Fruit fly (Drosophila melanogaster) whole organism, adult: ENCODE measurements around the gene spri.
A peak's percentile ranks its signal among the peaks of the same experiment; 100 is the strongest.

Experiments
- CG14711 ChIP-seq: fragments of 200-800 bp; sonication (Bioruptor generic); optimal IDR thresholded peaks from 2 replicates; lab custom pipeline; 2018; ENCODE audit warnings: missing biosample characterization, mild to moderate bottlenecking, missing genetic modification characterization, moderate library complexity
- CG33017 ChIP-seq: fragments of 200-800 bp; sonication (Bioruptor generic); optimal IDR thresholded peaks from 2 replicates; lab custom pipeline; 2018; ENCODE audit warnings: missing biosample characterization, mild to moderate bottlenecking, missing genetic modification characterization, moderate library complexity
- CG5204 ChIP-seq: fragments of 200-800 bp; sonication (Bioruptor generic); optimal IDR thresholded peaks from 2 replicates; lab custom pipeline; 2016; ENCODE audit warnings: missing biosample characterization, missing genetic modification characterization
- bab1 ChIP-seq: fragments of 200-800 bp; sonication (Bioruptor generic); optimal IDR thresholded peaks from 3 replicates; lab custom pipeline; 2019; ENCODE audit warnings: missing biosample characterization, mild to moderate bottlenecking, missing genetic modification characterization, moderate library complexity
- cic ChIP-seq: fragments of 200-800 bp; sonication (Bioruptor generic); optimal IDR thresholded peaks from 2 replicates; lab custom pipeline; 2017; ENCODE audit warnings: missing biosample characterization, mild to moderate bottlenecking, missing genetic modification characterization, moderate library complexity
- cnc ChIP-seq, 2 experiments: fragments of >200 bp; optimal IDR thresholded peaks; 2 replicates each; lab custom pipeline; 2017
- ovo ChIP-seq: fragments of 200-800 bp; sonication (Bioruptor generic); optimal IDR thresholded peaks from 2 replicates; lab custom pipeline; 2016; ENCODE audit warnings: missing biosample characterization, missing genetic modification characterization
- pad ChIP-seq: fragments of 200-800 bp; sonication (Bioruptor generic); optimal IDR thresholded peaks from 3 replicates; lab custom pipeline; 2017; ENCODE audit warnings: missing biosample characterization, missing genetic modification characterization, mild to moderate bottlenecking, moderate library complexity, missing genetic modification reagents

DNA sequence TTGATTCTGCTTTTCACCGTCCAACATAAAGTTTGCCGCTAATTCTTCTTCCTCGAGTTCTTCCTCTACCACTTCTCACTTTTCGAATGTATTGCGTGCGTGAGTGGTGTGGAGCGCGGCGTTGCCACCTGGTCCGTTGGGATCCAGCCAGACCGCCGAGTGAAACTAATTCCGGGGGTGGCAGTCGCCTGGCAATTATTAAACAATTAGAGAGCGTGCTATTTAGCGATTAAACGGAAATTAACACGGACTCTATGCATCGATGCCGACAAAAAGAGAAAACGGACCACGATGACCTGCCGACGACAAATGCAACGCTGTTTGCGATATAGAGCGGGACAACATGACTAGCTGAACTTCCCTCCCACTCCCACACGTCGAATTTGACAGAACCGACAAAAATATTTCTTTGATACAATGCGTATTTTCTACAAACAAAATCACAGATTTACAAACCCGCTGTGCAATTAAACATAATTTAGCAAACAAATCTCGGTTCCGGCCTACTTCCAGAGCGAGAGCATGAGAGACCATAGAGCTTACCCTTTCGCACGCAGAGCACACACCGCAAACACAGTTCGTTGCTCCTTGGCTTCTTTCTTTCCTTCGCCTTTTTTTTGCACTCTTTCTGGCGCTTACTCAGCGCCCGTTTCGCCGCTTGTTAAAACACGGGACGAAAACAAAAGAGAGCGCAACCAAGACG lies 111.6 kb downstream of the spri start, which contains the start of gene CG2889:
- TF ChIP-seq pad (no peak), CG5204 (no peak), bab1 (peak; percentile 56), CG33017 (no peak), ovo (GFP tag; lab: Kevin White, UChicago) (peak; percentile 2), cnc (optimal IDR thresholded peaks at IDR 0.05; lab: Kevin White, UChicago) (no peak), CG14711 (tag; lab: Kevin White, UChicago) (peak; percentile 39), cic (GFP tag; lab: Kevin White, UChicago) (no peak)
